Fruit fly (Drosophila melanogaster): Measurements from ENCODE around the gene mst.
A peak's percentile ranks its signal among the peaks of the same experiment; 100 is the strongest.

- TF ChIP-seq psq (optimal IDR thresholded peaks at IDR 0.05) (no peak), CG8478 (optimal IDR thresholded peaks at IDR 0.05) (peak; percentile 31)
These were observed 19.4 kb upstream of the mst start for dm6 chrX:21369149-21369988.
